Worm (Caenorhabditis elegans): ENCODE measurements around the gene F37B12.1.

F37B12.1 gene

DNA sequence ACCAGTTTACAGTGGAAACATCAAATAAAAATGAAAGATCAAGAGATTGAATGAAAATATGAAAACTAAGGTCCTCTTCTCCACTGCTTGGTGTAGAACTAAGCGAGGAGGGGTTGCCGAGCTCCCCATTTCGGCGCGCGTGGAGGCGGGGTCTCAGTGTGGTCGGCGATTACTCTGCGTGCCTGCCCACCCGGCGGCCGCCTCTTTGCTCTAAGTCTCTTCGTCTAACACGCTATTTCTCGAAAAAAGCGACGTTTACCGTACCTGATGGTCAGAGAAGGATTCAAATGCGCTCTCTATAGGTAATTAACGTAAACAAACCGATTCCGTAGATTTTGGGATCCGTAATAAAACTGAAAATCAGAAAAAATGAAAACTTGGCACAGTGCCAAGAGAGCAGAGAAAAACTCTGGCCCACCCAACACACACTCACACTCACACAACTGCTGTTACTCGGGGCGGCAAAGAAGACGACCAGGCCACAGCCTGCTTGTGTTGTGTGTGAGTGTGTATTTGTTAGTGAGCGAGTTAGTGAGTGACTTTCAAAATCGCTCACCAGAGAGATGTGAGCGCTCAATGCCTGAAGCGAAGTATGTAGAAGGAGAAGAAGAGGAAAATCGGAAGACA, 32.6 kb upstream of the F37B12.1 start (continued):
- TF ChIP-seq unc-130 (GFP tag; optimal IDR thresholded peaks at IDR 0.05) (no peak), F26F4.8 (GFP tag; conservative IDR thresholded peaks at IDR 0.05) (no peak), aly-2 (tag; optimal IDR thresholded peaks at IDR 0.05) (no peak), lin-29 (GFP tag; IDR thresholded peaks at IDR 0.05) (no peak), mdt-29 (GFP tag; IDR thresholded peaks at IDR 0.05) (no peak), ZK546.5 (tag; optimal IDR thresholded peaks at IDR 0.05) (no peak), gei-8 (GFP tag; optimal IDR thresholded peaks at IDR 0.05) (no peak), Y5F2A.4 (GFP tag; optimal IDR thresholded peaks at IDR 0.05) (no peak), unc-39 (tag; optimal IDR thresholded peaks at IDR 0.05) (no peak), nhr-10 (tag; optimal IDR thresholded peaks at IDR 0.05) (peak; percentile 15), jun-1 (tag; optimal IDR thresholded peaks at IDR 0.05) (no peak), nhr-76 (tag; optimal IDR thresholded peaks at IDR 0.05) (no peak), snpc-4 (tag; optimal IDR thresholded peaks at IDR 0.05) (no peak)

- TF ChIP-seq zfp-2 (tag; optimal IDR thresholded peaks at IDR 0.05): no peak
- peak; percentile 9 for TF ChIP-seq hlh-30 (tag; optimal IDR thresholded peaks at IDR 0.05; ENCODE audit: insufficient read depth)
- no peak for TF ChIP-seq dmd-8 (GFP tag; IDR thresholded peaks at IDR 0.05)
- no peak for TF ChIP-seq ZK546.5 (tag; optimal IDR thresholded peaks at IDR 0.05)
- TF ChIP-seq lin-1 (GFP tag; IDR thresholded peaks at IDR 0.05): no peak
- TF ChIP-seq attf-4 (tag; optimal IDR thresholded peaks at IDR 0.05): no peak
- TF ChIP-seq hlh-11 (tag; optimal IDR thresholded peaks at IDR 0.05): no peak
- TF ChIP-seq mep-1 (tag; optimal IDR thresholded peaks at IDR 0.05): no peak
- TF ChIP-seq Y48G9A.11 (GFP tag; IDR thresholded peaks at IDR 0.05): no peak
- no peak for TF ChIP-seq ceh-28 (tag; optimal IDR thresholded peaks at IDR 0.05)
- no peak for TF ChIP-seq Y5F2A.4 (GFP tag; optimal IDR thresholded peaks at IDR 0.05)
- no peak for TF ChIP-seq F49E8.2 (tag; optimal IDR thresholded peaks at IDR 0.05; ENCODE audit: borderline replicate concordance)
- no peak for TF ChIP-seq spr-1 (tag; optimal IDR thresholded peaks at IDR 0.05)
- peak in 1 of 2 experiments; percentile 58 for TF ChIP-seq lsy-2 (tag; optimal IDR thresholded peaks at IDR 0.05)
- no peak for TF ChIP-seq saeg-2 (GFP tag; IDR thresholded peaks at IDR 0.05)
- TF ChIP-seq mdl-1 (tag; optimal IDR thresholded peaks at IDR 0.05): no peak
- no peak for TF ChIP-seq ceh-82 (tag; optimal IDR thresholded peaks at IDR 0.05)
- TF ChIP-seq zip-11 (GFP tag; IDR thresholded peaks at IDR 0.05): no peak
- no peak for TF ChIP-seq mxl-3 (GFP tag; optimal IDR thresholded peaks at IDR 0.05)
- TF ChIP-seq lir-3 (tag; optimal IDR thresholded peaks at IDR 0.05): no peak
- no peak for TF ChIP-seq ces-1 (GFP tag; optimal IDR thresholded peaks at IDR 0.05)
- no peak for TF ChIP-seq egl-27 (tag; optimal IDR thresholded peaks at IDR 0.05)
- peak; percentile 20 for TF ChIP-seq dve-1 (tag; optimal IDR thresholded peaks at IDR 0.05; ENCODE audit: insufficient read depth)
- TF ChIP-seq dpl-1 (GFP tag; optimal IDR thresholded peaks at IDR 0.05): peak; percentile 1
- no peak for TF ChIP-seq nhr-11 (tag; optimal IDR thresholded peaks at IDR 0.05)
- TF ChIP-seq ama-1 (optimal IDR thresholded peaks at IDR 0.05): no peak
- no peak for TF ChIP-seq daf-16 (GFP tag; optimal IDR thresholded peaks at IDR 0.05)
- peak; percentile 45 for TF ChIP-seq daf-16 (tag; optimal IDR thresholded peaks at IDR 0.05)
- TF ChIP-seq ZK337.2 (GFP tag; IDR thresholded peaks at IDR 0.05): no peak
- no peak for TF ChIP-seq tag-97 (GFP tag; IDR thresholded peaks at IDR 0.05)
- TF ChIP-seq ceh-32 (tag; optimal IDR thresholded peaks at IDR 0.05; ENCODE audit: poor library complexity): no peak
- TF ChIP-seq nhr-102 (tag; optimal IDR thresholded peaks at IDR 0.05): no peak
- TF ChIP-seq rbr-2 (tag; optimal IDR thresholded peaks at IDR 0.05): no peak
- peak; percentile 25 for TF ChIP-seq mes-2 (tag; optimal IDR thresholded peaks at IDR 0.05; ENCODE audit: poor library complexity, severe bottlenecking)
- TF ChIP-seq hif-1 (tag; optimal IDR thresholded peaks at IDR 0.05): no peak
- TF ChIP-seq php-3 (GFP tag; IDR thresholded peaks at IDR 0.05): no peak
- no peak for TF ChIP-seq egl-43 (GFP tag; IDR thresholded peaks at IDR 0.05)
- TF ChIP-seq pqm-1 (tag; optimal IDR thresholded peaks at IDR 0.05): no peak
- TF ChIP-seq nhr-25 (tag; optimal IDR thresholded peaks at IDR 0.05; ENCODE audit: borderline replicate concordance, insufficient read depth): no peak
These were observed 32.0 kb upstream of the F37B12.1 start, which contains the start of gene T24B8.3 for ce11 chrII:9061099-9061498. TSS of gene T24B8.3 (minus strand) at chrII:9061137.
